Worm (Caenorhabditis elegans): ENCODE measurements around the gene ZK813.3.

ce11 chrX:3429122-3429521 is 12.5 kb upstream of the ZK813.3 start:
- TF ChIP-seq F13C5.2 (tag; optimal IDR thresholded peaks at IDR 0.05) (no peak), ceh-13 (GFP tag; optimal IDR thresholded peaks at IDR 0.05) (no peak), hmg-4 (GFP tag; optimal IDR thresholded peaks at IDR 0.05) (no peak), ama-1 (optimal IDR thresholded peaks at IDR 0.05) (no peak), scrt-1 (GFP tag; IDR thresholded peaks at IDR 0.05) (no peak)

Data from whole organism, early embryonic.